Worm (Caenorhabditis elegans): Measurements from ENCODE around the gene Y75B7B.2.

DNA sequence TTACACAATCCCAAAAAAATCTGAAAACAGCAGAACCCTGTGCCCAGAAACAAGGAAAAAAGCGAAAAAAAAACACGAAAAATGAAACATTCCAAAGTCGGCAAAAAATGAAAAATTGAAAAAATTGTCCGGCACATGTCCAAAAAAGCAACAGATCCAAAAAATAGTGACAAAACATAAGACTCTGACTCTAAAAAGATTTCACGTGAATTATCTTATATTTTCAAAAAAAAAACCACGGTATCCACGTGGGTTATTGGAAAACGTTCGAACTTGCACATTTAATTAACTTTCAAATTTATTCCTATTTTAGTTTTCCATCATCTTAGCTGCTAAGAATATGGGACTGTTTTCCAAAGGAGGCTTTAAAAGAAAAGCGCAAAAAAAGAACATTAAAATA is 5.2 kb downstream of the Y75B7B.2 start, which contains the start of gene Y75B7B.1:
- TF ChIP-seq him-1 (tag; optimal IDR thresholded peaks at IDR 0.05) (no peak), W03F9.2 (tag; optimal IDR thresholded peaks at IDR 0.05) (no peak)
